Fruit fly (Drosophila melanogaster) whole organism, embryonic: ENCODE data around the gene CG5850.

Source experiments
- Antp ChIP-seq: fragments of 200-800 bp; sonication (Bioruptor generic); optimal IDR thresholded peaks from 3 replicates; lab custom pipeline; 2016; ENCODE audit warnings: missing biosample characterization, missing genetic modification characterization
- Asciz ChIP-seq: fragments of 200-800 bp; sonication (Bioruptor generic); optimal IDR thresholded peaks from 2 replicates; lab custom pipeline; 2017; ENCODE audit warnings: missing biosample characterization, mild to moderate bottlenecking, missing genetic modification characterization, missing genetic modification reagents
- Atf-2 ChIP-seq: fragments of 200-800 bp; sonication (Bioruptor generic); optimal IDR thresholded peaks from 2 replicates; lab custom pipeline; 2016; ENCODE audit warnings: missing biosample characterization, missing genetic modification characterization
- Awh ChIP-seq: fragments of 200-800 bp; sonication (Bioruptor generic); IDR thresholded peaks from 2 replicates; pipeline ENCODE4, ENCODE4 v1.3.6; 2022; ENCODE audit warnings: missing biosample characterization, missing genetic modification characterization
- CG12071 ChIP-seq: fragments of 200-800 bp; sonication (Bioruptor generic); optimal IDR thresholded peaks from 3 replicates; lab custom pipeline; 2018; ENCODE audit warnings: missing biosample characterization, mild to moderate bottlenecking, missing genetic modification characterization
- CG12659 ChIP-seq: fragments of 200-800 bp; sonication (Bioruptor generic); optimal IDR thresholded peaks from 3 replicates; lab custom pipeline; 2017; ENCODE audit warnings: mild to moderate bottlenecking, missing biosample characterization, missing genetic modification reagents, missing genetic modification characterization
- CG13624 ChIP-seq: fragments of 200-800 bp; sonication (Bioruptor generic); optimal IDR thresholded peaks from 2 replicates; lab custom pipeline; 2016; ENCODE audit warnings: missing biosample characterization, missing genetic modification characterization
- CG15269 ChIP-seq: fragments of 200-800 bp; sonication (Bioruptor generic); optimal IDR thresholded peaks from 2 replicates; lab custom pipeline; 2018; ENCODE audit warnings: missing biosample characterization, mild to moderate bottlenecking, missing genetic modification characterization, moderate library complexity
- CG1529 ChIP-seq: fragments of 200-800 bp; sonication (Bioruptor generic); optimal IDR thresholded peaks from 3 replicates; lab custom pipeline; 2018; ENCODE audit warnings: missing biosample characterization, missing genetic modification characterization
- CG15696 ChIP-seq: fragments of 200-800 bp; sonication (Bioruptor generic); optimal IDR thresholded peaks from 2 replicates; lab custom pipeline; 2019; ENCODE audit warnings: missing biosample characterization, mild to moderate bottlenecking, missing genetic modification characterization, moderate library complexity
- CG17328 ChIP-seq: fragments of 200-800 bp; sonication (Bioruptor generic); IDR thresholded peaks from 2 replicates; pipeline ENCODE4 v1.3.6; 2022; ENCODE audit warnings: missing biosample characterization, missing genetic modification characterization
- CG1792 ChIP-seq: fragments of 200-800 bp; sonication (Bioruptor generic); optimal IDR thresholded peaks from 2 replicates; lab custom pipeline; 2016; ENCODE audit warnings: missing biosample characterization, missing genetic modification characterization
- CG2712 ChIP-seq: fragments of 200-800 bp; optimal IDR thresholded peaks from 3 replicates; lab custom pipeline; 2019; ENCODE audit warnings: missing biosample characterization, mild to moderate bottlenecking, missing genetic modification characterization, moderate library complexity
- CG31365 ChIP-seq: fragments of 200-800 bp; sonication (Bioruptor generic); optimal IDR thresholded peaks from 2 replicates; lab custom pipeline; 2018; ENCODE audit warnings: missing biosample characterization, mild to moderate bottlenecking, missing genetic modification characterization
- CG3407 ChIP-seq: fragments of 200-800 bp; sonication (Bioruptor generic); optimal IDR thresholded peaks from 2 replicates; lab custom pipeline; 2018; ENCODE audit warnings: missing biosample characterization, mild to moderate bottlenecking, missing genetic modification characterization
- CG4282 ChIP-seq: fragments of 200-800 bp; sonication (Bioruptor generic); optimal IDR thresholded peaks from 2 replicates; lab custom pipeline; 2016; ENCODE audit warnings: missing biosample characterization, missing genetic modification characterization
- CG4360 ChIP-seq: fragments of 200-800 bp; sonication (Bioruptor generic); IDR thresholded peaks from 2 replicates; pipeline ENCODE4 v1.3.6; 2022; ENCODE audit warnings: missing biosample characterization, missing genetic modification characterization
- CG6791 ChIP-seq: fragments of 200-800 bp; sonication (Bioruptor generic); IDR thresholded peaks from 3 replicates; pipeline ENCODE4 v1.3.6; 2022; ENCODE audit warnings: missing biosample characterization, missing genetic modification characterization; ENCODE audit not compliant: partially characterized antibody
- CG6854 ChIP-seq: fragments of 200-800 bp; sonication (Bioruptor generic); optimal IDR thresholded peaks from 3 replicates; lab custom pipeline; 2017; ENCODE audit warnings: missing biosample characterization, mild to moderate bottlenecking, missing genetic modification characterization
- CG7372 ChIP-seq: fragments of 200-800 bp; sonication (Bioruptor generic); IDR thresholded peaks from 2 replicates; pipeline ENCODE4 v1.3.6; 2022; ENCODE audit warnings: missing biosample characterization, missing genetic modification characterization
- CG7839 ChIP-seq: fragments of 200-800 bp; sonication (Bioruptor generic); optimal IDR thresholded peaks from 3 replicates; lab custom pipeline; 2018; ENCODE audit warnings: missing biosample characterization, mild to moderate bottlenecking, missing genetic modification characterization, moderate library complexity
- CG7963 ChIP-seq: fragments of 200-800 bp; sonication (Bioruptor generic); IDR thresholded peaks from 3 replicates; pipeline ENCODE4 v1.3.6; 2022; ENCODE audit warnings: missing biosample characterization, missing genetic modification characterization; ENCODE audit not compliant: partially characterized antibody
- CTCF ChIP-seq: fragments of 200-800 bp; sonication (Bioruptor generic); optimal IDR thresholded peaks from 2 replicates; lab custom pipeline; 2017; ENCODE audit warnings: missing biosample characterization, mild to moderate bottlenecking, missing genetic modification characterization, moderate library complexity
- Camta ChIP-seq: fragments of 200-800 bp; sonication (Bioruptor generic); optimal IDR thresholded peaks from 2 replicates; lab custom pipeline; 2016; ENCODE audit warnings: missing biosample characterization, missing genetic modification characterization
- Hr78 ChIP-seq, 2 experiments: fragments of 200-800 bp in 1 of 2; fragments of >200 bp in 1 of 2; sonication (Bioruptor generic) in 1 of 2; optimal IDR thresholded peaks; 2 replicates each; lab custom pipeline; 2017 to 2019; ENCODE audit warnings: missing biosample characterization in 2 of 2, missing genetic modification characterization in 2 of 2, mild to moderate bottlenecking in 1 of 2, moderate library complexity in 1 of 2
- MBD-R2 ChIP-seq: fragments of 200-800 bp; sonication (Bioruptor generic); IDR thresholded peaks from 2 replicates; pipeline ENCODE4 v1.3.6; 2022; ENCODE audit warnings: missing biosample characterization, missing genetic modification characterization
- NK7.1 ChIP-seq: fragments of 200-800 bp; sonication (Bioruptor generic); optimal IDR thresholded peaks from 3 replicates; lab custom pipeline; 2016; ENCODE audit warnings: missing biosample characterization, missing genetic modification characterization
- Oli ChIP-seq: fragments of 200-800 bp; sonication (Bioruptor generic); optimal IDR thresholded peaks from 2 replicates; lab custom pipeline; 2018; ENCODE audit warnings: missing biosample characterization, mild to moderate bottlenecking, missing genetic modification characterization, moderate library complexity
- Optix ChIP-seq: fragments of 200-800 bp; sonication (Bioruptor generic); IDR thresholded peaks from 3 replicates; pipeline ENCODE4 v1.3.6; 2022; ENCODE audit warnings: missing biosample characterization, missing genetic modification characterization
- al ChIP-seq: fragments of 200-800 bp; sonication (Bioruptor generic); IDR thresholded peaks from 2 replicates; pipeline ENCODE4 v1.3.6; 2022; ENCODE audit warnings: missing biosample characterization, missing genetic modification characterization
- bowl ChIP-seq: fragments of 200-800 bp; sonication (Bioruptor generic); IDR thresholded peaks from 2 replicates; pipeline ENCODE4 v1.3.6; 2022; ENCODE audit warnings: missing biosample characterization, missing genetic modification characterization
- caup ChIP-seq: fragments of 200-800 bp; sonication (Bioruptor generic); optimal IDR thresholded peaks from 3 replicates; lab custom pipeline; 2017; ENCODE audit warnings: missing biosample characterization, mild to moderate bottlenecking, missing genetic modification characterization, moderate library complexity; ENCODE audit not compliant: severe bottlenecking
- cg ChIP-seq: fragments of 200-800 bp; sonication (Bioruptor generic); optimal IDR thresholded peaks from 3 replicates; lab custom pipeline; 2019; ENCODE audit warnings: missing biosample characterization, mild to moderate bottlenecking, missing genetic modification characterization, moderate library complexity
- corto ChIP-seq: fragments of 200-800 bp; sonication (Bioruptor generic); optimal IDR thresholded peaks from 2 replicates; lab custom pipeline; 2016; ENCODE audit warnings: missing biosample characterization, mild to moderate bottlenecking, missing genetic modification characterization, moderate library complexity
- dpn ChIP-seq, 2 experiments: fragments of 200-800 bp; sonication (Bioruptor generic); optimal IDR thresholded peaks; 3 replicates each; lab custom pipeline; 2016; ENCODE audit warnings: missing biosample characterization in 2 of 2, missing genetic modification characterization in 2 of 2
- exex ChIP-seq: fragments of 200-800 bp; sonication (Bioruptor generic); optimal IDR thresholded peaks from 4 replicates; lab custom pipeline; 2018; ENCODE audit warnings: missing biosample characterization, mild to moderate bottlenecking, missing genetic modification characterization, moderate library complexity
- fd96Cb ChIP-seq: fragments of 200-800 bp; sonication (Bioruptor generic); optimal IDR thresholded peaks from 2 replicates; lab custom pipeline; 2018; ENCODE audit warnings: missing biosample characterization, mild to moderate bottlenecking, missing genetic modification characterization, moderate library complexity
- lmd ChIP-seq: fragments of 200-800 bp; sonication (Bioruptor generic); IDR thresholded peaks from 2 replicates; pipeline ENCODE4 v1.3.6; 2022; ENCODE audit warnings: missing biosample characterization, missing genetic modification characterization
- lov ChIP-seq, 2 experiments: fragments of 200-800 bp in 1 of 2; fragments of >200 bp in 1 of 2; sonication (Bioruptor generic) in 1 of 2; IDR thresholded peaks in 1 of 2; optimal IDR thresholded peaks in 1 of 2; 2 replicates in 1 of 2; 3 replicates in 1 of 2; pipeline versions ENCODE4 v1.3.6 to Lab custom; 2017 to 2022; ENCODE audit warnings: missing biosample characterization in 1 of 2, missing genetic modification characterization in 1 of 2
- org-1 ChIP-seq: fragments of 200-800 bp; sonication (Bioruptor generic); optimal IDR thresholded peaks from 2 replicates; lab custom pipeline; 2017; ENCODE audit warnings: missing biosample characterization, missing genetic modification characterization
- pros ChIP-seq: fragments of 200-800 bp; sonication (Bioruptor generic); optimal IDR thresholded peaks from 3 replicates; lab custom pipeline; 2019; ENCODE audit warnings: missing biosample characterization, mild to moderate bottlenecking, missing genetic modification characterization, moderate library complexity
- sima ChIP-seq: fragments of 200-800 bp; sonication (Bioruptor generic); optimal IDR thresholded peaks from 2 replicates; lab custom pipeline; 2016; ENCODE audit warnings: missing biosample characterization, missing genetic modification characterization
- tll ChIP-seq, 2 experiments: fragments of 200-800 bp in 1 of 2; fragments of >200 bp in 1 of 2; sonication (Bioruptor generic) in 1 of 2; optimal IDR thresholded peaks; 2 replicates each; lab custom pipeline; 2017 to 2019; ENCODE audit warnings: missing biosample characterization in 2 of 2, missing genetic modification characterization in 2 of 2, mild to moderate bottlenecking in 1 of 2, moderate library complexity in 1 of 2
- trem ChIP-seq: fragments of 200-800 bp; optimal IDR thresholded peaks from 3 replicates; lab custom pipeline; 2019; ENCODE audit warnings: missing biosample characterization, mild to moderate bottlenecking, missing genetic modification characterization, moderate library complexity
- vfl ChIP-seq: fragments of 200-800 bp; sonication (Bioruptor generic); optimal IDR thresholded peaks from 2 replicates; lab custom pipeline; 2016; ENCODE audit warnings: missing biosample characterization, missing genetic modification characterization

Gene CG5850

DNA sequence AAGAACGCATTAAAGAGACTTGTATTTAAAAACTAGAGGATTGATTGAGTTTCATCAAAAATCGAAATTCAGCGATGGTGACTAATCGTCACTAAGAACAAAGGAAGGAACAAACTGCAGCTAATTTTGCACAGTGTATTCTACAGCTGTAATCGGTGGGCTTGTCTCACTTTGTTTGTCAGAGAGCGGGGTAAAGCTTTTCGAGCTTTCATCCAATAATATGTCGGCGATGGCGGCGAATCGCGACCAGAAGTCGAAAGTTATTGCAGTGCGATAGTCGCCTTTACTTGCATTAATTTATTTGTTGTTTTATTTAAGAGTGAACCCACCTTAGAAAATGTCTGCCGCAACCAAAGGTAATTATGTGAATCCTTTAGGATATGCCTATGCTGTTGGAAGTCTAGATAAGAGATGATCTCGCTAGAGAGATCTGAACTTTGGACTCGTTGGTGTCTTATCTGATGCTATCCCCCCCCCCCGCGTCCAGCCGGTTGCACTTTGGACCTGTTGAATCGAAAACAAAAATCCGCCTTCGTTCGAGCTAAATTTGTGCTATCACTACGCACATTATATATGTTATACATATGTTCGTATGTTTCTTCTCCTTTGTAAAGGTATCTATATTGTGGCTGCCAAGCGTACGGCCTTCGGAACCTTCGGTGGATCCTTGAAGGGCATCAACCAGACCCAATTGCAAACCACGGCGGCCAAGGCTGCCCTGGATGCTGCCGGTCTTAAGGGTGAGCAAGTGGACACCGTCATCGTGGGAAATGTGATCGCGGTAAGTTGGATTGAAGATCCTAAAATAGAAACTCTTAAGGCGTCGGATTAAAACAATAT, 48.5 kb downstream of the CG5850 start, which contains the start of gene yip2 (continued):
- peak; percentile 36 for TF ChIP-seq CG4282 (GFP tag; lab: Kevin White, UChicago)
- peak; percentile 1 for TF ChIP-seq fd96Cb (tag; lab: Kevin White, UChicago)
- no peak for TF ChIP-seq Camta (GFP tag; lab: Kevin White, UChicago)
- TF ChIP-seq CG7963: no peak
- TF ChIP-seq trem (tag; lab: Kevin White, UChicago): no peak
- no peak for TF ChIP-seq lov (optimal IDR thresholded peaks at IDR 0.05; lab: Kevin White, UChicago)
- no peak for TF ChIP-seq lov (GFP tag; IDR thresholded peaks at IDR 0.05; lab: Robert Waterston, UW)
- TF ChIP-seq CG2712: peak; percentile 50
- TF ChIP-seq CG6854: peak; percentile 57
- TF ChIP-seq NK7.1 (GFP tag; lab: Kevin White, UChicago): no peak
- TF ChIP-seq dpn (GFP tag; optimal IDR thresholded peaks at IDR 0.05; lab: Kevin White, UChicago): peak; percentile 38 to 68
- TF ChIP-seq CG12071 (GFP tag; lab: Kevin White, UChicago): peak; percentile 62
- TF ChIP-seq CG15696 (tag; lab: Kevin White, UChicago): no peak
- TF ChIP-seq CG3407 (GFP tag; lab: Kevin White, UChicago): peak; percentile 37
- no peak for TF ChIP-seq CG31365 (tag; lab: Kevin White, UChicago)
- peak; percentile 22 for TF ChIP-seq corto
- TF ChIP-seq CG12659 (GFP tag; lab: Kevin White, UChicago): peak; percentile 70
- TF ChIP-seq exex (tag; lab: Kevin White, UChicago): peak; percentile 57
- peak in 1 of 2 experiments; percentile 33 for TF ChIP-seq Hr78 (GFP tag; optimal IDR thresholded peaks at IDR 0.05; lab: Kevin White, UChicago)
- TF ChIP-seq CG7839: peak; percentile 55
- TF ChIP-seq lmd: peak; percentile 40; the same call in 1 of the 2 replicates
- peak; percentile 55 for TF ChIP-seq caup (GFP tag; lab: Kevin White, UChicago)
- TF ChIP-seq CTCF (GFP tag; lab: Kevin White, UChicago): peak; percentile 68
- TF ChIP-seq tll (GFP tag; optimal IDR thresholded peaks at IDR 0.05; lab: Kevin White, UChicago): no peak
- TF ChIP-seq al (GFP tag; lab: Robert Waterston, UW): no peak; the same call in 1 of the 2 replicates
- no peak for TF ChIP-seq pros (GFP tag; lab: Kevin White, UChicago)
- peak; percentile 32; the same call in 1 of the 2 replicates for TF ChIP-seq MBD-R2 (GFP tag; lab: Robert Waterston, UW)
- TF ChIP-seq Optix: no peak; the same call in 2 of the 3 replicates
- TF ChIP-seq Asciz (GFP tag; lab: Kevin White, UChicago): peak; percentile 22
- TF ChIP-seq bowl (GFP tag; lab: Robert Waterston, UW): no peak; the same call in 1 of the 2 replicates
- TF ChIP-seq cg (GFP tag; lab: Kevin White, UChicago): no peak
- no peak for TF ChIP-seq sima (GFP tag; lab: Kevin White, UChicago)
- peak; percentile 37 for TF ChIP-seq CG13624 (GFP tag; lab: Kevin White, UChicago)
- TF ChIP-seq CG4360: no peak
- peak; percentile 72 for TF ChIP-seq CG15269 (tag; lab: Kevin White, UChicago)
- TF ChIP-seq CG1529 (GFP tag; lab: Kevin White, UChicago): peak; percentile 14
- TF ChIP-seq vfl (GFP tag; lab: Kevin White, UChicago): peak; percentile 44
- TF ChIP-seq CG7372 (GFP tag; lab: Robert Waterston, UW): 0 out of 2 replicates have a peak, but pooled peaks have one; percentile 16
- peak; percentile 69 for TF ChIP-seq CG17328 (GFP tag; lab: Robert Waterston, UW)
- no peak for TF ChIP-seq Atf-2 (GFP tag; lab: Kevin White, UChicago)
- TF ChIP-seq CG1792 (GFP tag; lab: Kevin White, UChicago): peak; percentile 48
- TF ChIP-seq Antp: peak; percentile 55
- 0 out of 2 replicates have a peak, but pooled peaks have one; percentile 43 for TF ChIP-seq Awh (GFP tag; lab: Robert Waterston, UW)
- peak; percentile 49 for TF ChIP-seq Oli
- TF ChIP-seq org-1 (GFP tag; lab: Kevin White, UChicago): peak; percentile 10
- no peak for TF ChIP-seq CG6791 (GFP tag; lab: Robert Waterston, UW)
